Worm (Caenorhabditis elegans): ENCODE measurements around the gene Y37E11AL.3.

- no peak for TF ChIP-seq flt-1 (GFP tag; IDR thresholded peaks at IDR 0.05)
- no peak for TF ChIP-seq F13C5.2 (tag; optimal IDR thresholded peaks at IDR 0.05)
- no peak for TF ChIP-seq ama-1 (optimal IDR thresholded peaks at IDR 0.05)
- no peak for TF ChIP-seq tra-4 (tag; optimal IDR thresholded peaks at IDR 0.05)
- no peak for TF ChIP-seq sea-1 (GFP tag; conservative IDR thresholded peaks at IDR 0.05)
- TF ChIP-seq tbx-11 (GFP tag; IDR thresholded peaks at IDR 0.05): no peak
- no peak for TF ChIP-seq ceh-36 (tag; optimal IDR thresholded peaks at IDR 0.05)
- no peak for TF ChIP-seq hmbx-1 (tag; optimal IDR thresholded peaks at IDR 0.05)
- no peak for TF ChIP-seq scrt-1 (GFP tag; IDR thresholded peaks at IDR 0.05)
- no peak for TF ChIP-seq B0310.2 (tag; optimal IDR thresholded peaks at IDR 0.05)
These were observed 44.1 kb downstream of the Y37E11AL.3 start, which contains the start of gene nape-2 for ce11 chrIV:3738655-3739403.
